Worm (Caenorhabditis elegans) whole organism, L3 larva: Measurements from ENCODE around the gene srh-223.

Source experiments
- ZK546.5 ChIP-seq: sonication (generic microtip); optimal IDR thresholded peaks from 2 replicates; lab custom pipeline; 2017; ENCODE audit warnings: missing biosample characterization, missing genetic modification characterization
- ama-1 ChIP-seq: fragments of 150-350 bp; optimal IDR thresholded peaks from 2 replicates; lab custom pipeline; 2018
- fkh-10 ChIP-seq: sonication (generic microtip); optimal IDR thresholded peaks from 2 replicates; lab custom pipeline; 2017; ENCODE audit warnings: missing biosample characterization, missing genetic modification reagents, missing genetic modification characterization
- lin-39 ChIP-seq: fragments of 150-350 bp; optimal IDR thresholded peaks from 2 replicates; lab custom pipeline; 2018; ENCODE audit warnings: missing biosample characterization, missing genetic modification reagents, missing genetic modification characterization
- nfya-1 ChIP-seq: sonication (generic microtip); optimal IDR thresholded peaks from 2 replicates; lab custom pipeline; 2017; ENCODE audit warnings: missing genetic modification characterization, mild to moderate bottlenecking, missing compliant biosample characterization, antibody characterized with exemption, moderate library complexity; ENCODE audit not compliant: insufficient read depth
- nhr-76 ChIP-seq: fragments of 150-350 bp; sonication (generic microtip); optimal IDR thresholded peaks from 5 replicates; lab custom pipeline; 2014; ENCODE audit warnings: missing biosample characterization, missing genetic modification characterization
- unc-39 ChIP-seq: sonication (generic microtip); optimal IDR thresholded peaks from 4 replicates; lab custom pipeline; 2017; ENCODE audit warnings: missing biosample characterization, missing genetic modification characterization

DNA sequence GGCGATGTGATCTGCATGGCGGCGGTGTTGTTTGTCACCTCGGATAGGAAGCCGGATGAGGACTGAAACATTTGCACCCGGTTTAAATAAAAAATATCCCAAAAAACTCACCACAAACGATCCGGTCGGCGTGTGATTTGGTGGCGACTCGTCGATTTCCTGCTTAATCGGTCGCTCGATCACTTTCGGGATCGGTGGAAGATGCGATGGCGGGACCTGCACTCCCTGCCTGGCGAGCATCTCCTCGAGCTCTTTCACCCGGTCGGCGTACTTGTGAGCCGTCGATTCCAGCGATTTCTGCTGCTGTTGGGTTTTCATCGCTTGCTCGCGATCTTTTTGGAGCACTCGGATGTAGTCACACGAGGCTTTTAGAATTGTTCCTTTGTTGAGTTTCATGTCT is 35.0 kb downstream of the srh-223 start:
- TF ChIP-seq lin-39 (tag; lab: Kevin White, UChicago), result no peak
- TF ChIP-seq fkh-10 (GFP tag; lab: Kevin White, UChicago), result no peak
- TF ChIP-seq nfya-1 (tag; lab: Kevin White, UChicago), result no peak
- TF ChIP-seq nhr-76 (tag; lab: Kevin White, UChicago), result no peak
- no peak for TF ChIP-seq ama-1 (lab: Kevin White, UChicago)
- no peak for TF ChIP-seq unc-39 (tag; lab: Kevin White, UChicago)
- no peak for TF ChIP-seq ZK546.5
